Worm (Caenorhabditis elegans) whole organism, L4 larva: ENCODE results near the gene ZK546.19.
"Not testable (repeated sequence)": the region's sequence is repeated elsewhere in the genome, so short reads cannot be mapped to it uniquely, and the experiment has no call there.

Experiments
- F26F4.8 ChIP-seq: fragments of 200-800 bp; sonication (Bioruptor generic); conservative IDR thresholded peaks from 2 replicates; pipeline ENCODE4 v1.3.6; 2022; ENCODE audit warnings: missing genetic modification characterization, missing compliant biosample characterization
- F44E2.7 ChIP-seq: fragments of 200-800 bp; sonication (Bioruptor generic); IDR thresholded peaks from 2 replicates; pipeline ENCODE4 v2.1.2; 2022; ENCODE audit warnings: missing genetic modification characterization, missing compliant biosample characterization
- R02D3.7 ChIP-seq: fragments of 150-350 bp; sonication (generic microtip); optimal IDR thresholded peaks from 3 replicates; lab custom pipeline; 2014; ENCODE audit warnings: missing biosample characterization, missing genetic modification characterization
- Y48G9A.11 ChIP-seq: fragments of 200-800 bp; sonication (Bioruptor generic); IDR thresholded peaks from 2 replicates; pipeline ENCODE4 v1.3.6; 2022; ENCODE audit warnings: missing genetic modification reagents, missing genetic modification characterization, missing compliant biosample characterization
- Y75B8A.6 ChIP-seq: fragments of 200-800 bp; sonication (Bioruptor generic); IDR thresholded peaks from 2 replicates; pipeline ENCODE4 v1.3.6; 2022; ENCODE audit warnings: missing genetic modification reagents, missing genetic modification characterization, missing compliant biosample characterization
- ZK546.5 ChIP-seq, 2 experiments: sonication (generic microtip); optimal IDR thresholded peaks; 2 replicates each; lab custom pipeline; 2017; ENCODE audit warnings: missing biosample characterization in 2 of 2, missing genetic modification characterization in 2 of 2
- aha-1 ChIP-seq: fragments of 150-350 bp; peaks from one replicate; lab custom pipeline; 2014; ENCODE audit warnings: missing biosample characterization, missing genetic modification characterization
- aly-2 ChIP-seq: sonication (generic microtip); optimal IDR thresholded peaks from 2 replicates; lab custom pipeline; 2018; ENCODE audit warnings: missing biosample characterization, missing genetic modification characterization
- arid-1 ChIP-seq: fragments of 200-800 bp; sonication (Bioruptor generic); conservative IDR thresholded peaks from 2 replicates; pipeline ENCODE4 v1.3.6; 2022; ENCODE audit warnings: missing genetic modification reagents, missing genetic modification characterization, missing compliant biosample characterization
- ceh-32 ChIP-seq: sonication (generic microtip); optimal IDR thresholded peaks from 2 replicates; lab custom pipeline; 2016; ENCODE audit warnings: mild to moderate bottlenecking, missing genetic modification characterization, missing compliant biosample characterization; ENCODE audit not compliant: poor library complexity
- ceh-44 ChIP-seq: fragments of 200-800 bp; sonication (Bioruptor generic); IDR thresholded peaks from 2 replicates; pipeline ENCODE4 v1.3.6; 2022; ENCODE audit warnings: missing genetic modification reagents, missing genetic modification characterization, missing compliant biosample characterization
- ceh-62 ChIP-seq: sonication (generic microtip); optimal IDR thresholded peaks from 2 replicates; lab custom pipeline; 2017; ENCODE audit warnings: missing biosample characterization, missing genetic modification characterization
- ctbp-1 ChIP-seq: fragments of 200-800 bp; sonication (Bioruptor generic); IDR thresholded peaks from 2 replicates; pipeline ENCODE4 v1.3.6; 2022; ENCODE audit warnings: missing genetic modification reagents, missing genetic modification characterization, missing compliant biosample characterization
- daf-8 ChIP-seq: fragments of 200-800 bp; sonication (Bioruptor generic); IDR thresholded peaks from 2 replicates; pipeline ENCODE4 v1.3.6; 2022; ENCODE audit warnings: missing genetic modification characterization, missing compliant biosample characterization
- dmd-6 ChIP-seq: fragments of 200-800 bp; sonication (Bioruptor generic); IDR thresholded peaks from 2 replicates; pipeline ENCODE4 v1.3.6; 2022; ENCODE audit warnings: missing genetic modification reagents, missing genetic modification characterization, missing compliant biosample characterization
- dmd-9 ChIP-seq: fragments of 200-800 bp; sonication (Bioruptor generic); IDR thresholded peaks from 2 replicates; pipeline ENCODE4 v1.3.6; 2022; ENCODE audit warnings: missing genetic modification reagents, missing genetic modification characterization, missing compliant biosample characterization
- dpl-1 ChIP-seq: fragments of 150-350 bp; optimal IDR thresholded peaks from 2 replicates; lab custom pipeline; 2014; ENCODE audit warnings: missing biosample characterization, missing genetic modification reagents, missing genetic modification characterization
- duxl-1 ChIP-seq: sonication (generic microtip); optimal IDR thresholded peaks from 2 replicates; lab custom pipeline; 2016; ENCODE audit warnings: mild to moderate bottlenecking, missing genetic modification characterization, moderate library complexity, missing compliant biosample characterization; ENCODE audit not compliant: poor library complexity
- egl-43 ChIP-seq: fragments of 200-800 bp; sonication (Bioruptor generic); IDR thresholded peaks from 2 replicates; pipeline ENCODE4 v1.3.6; 2022; ENCODE audit warnings: missing genetic modification reagents, missing genetic modification characterization, missing compliant biosample characterization
- hif-1 ChIP-seq, 2 experiments: sonication (generic microtip); optimal IDR thresholded peaks; 2 replicates each; lab custom pipeline; 2016 to 2017; ENCODE audit warnings: missing compliant biosample characterization in 2 of 2, missing genetic modification characterization in 2 of 2, missing genetic modification reagents in 2 of 2, missing genotype in 2 of 2, mild to moderate bottlenecking in 1 of 2
- hlh-30 ChIP-seq: sonication (generic microtip); optimal IDR thresholded peaks from 2 replicates; lab custom pipeline; 2017; ENCODE audit warnings: antibody characterized with exemption, mild to moderate bottlenecking, missing genetic modification characterization, missing compliant biosample characterization; ENCODE audit not compliant: insufficient read depth
- hmg-1.1 ChIP-seq: fragments of 200-800 bp; sonication (Bioruptor generic); IDR thresholded peaks from 2 replicates; pipeline ENCODE4 v1.3.6; 2022; ENCODE audit warnings: missing genetic modification reagents, missing genetic modification characterization, missing compliant biosample characterization
- lim-7 ChIP-seq: fragments of 200-800 bp; sonication (Bioruptor generic); IDR thresholded peaks from 2 replicates; pipeline ENCODE4 v1.3.6; 2022; ENCODE audit warnings: missing genetic modification characterization, missing compliant biosample characterization
- lin-1 ChIP-seq: fragments of 200-800 bp; sonication (Bioruptor generic); IDR thresholded peaks from 2 replicates; pipeline ENCODE4 v1.3.6; 2022; ENCODE audit warnings: missing genetic modification reagents, missing genetic modification characterization, missing compliant biosample characterization
- lin-13 ChIP-seq: fragments of 150-350 bp; optimal IDR thresholded peaks from 2 replicates; lab custom pipeline; 2014; ENCODE audit warnings: missing biosample characterization, missing genetic modification reagents, missing genetic modification characterization
- lin-29 ChIP-seq: fragments of 200-800 bp; sonication (Bioruptor generic); IDR thresholded peaks from 2 replicates; pipeline ENCODE4 v1.3.6; 2022; ENCODE audit warnings: missing genetic modification reagents, missing genetic modification characterization, missing compliant biosample characterization
- lin-38 ChIP-seq: fragments of 200-800 bp; sonication (Bioruptor generic); IDR thresholded peaks from 2 replicates; pipeline ENCODE4 v1.3.6; 2022; ENCODE audit warnings: missing genetic modification reagents, missing genetic modification characterization, missing compliant biosample characterization
- lin-39 ChIP-seq: fragments of 150-350 bp; optimal IDR thresholded peaks from 2 replicates; lab custom pipeline; 2014; ENCODE audit warnings: missing biosample characterization, missing genetic modification reagents, missing genetic modification characterization
- mdl-1 ChIP-seq, 2 experiments: fragments of 150-350 bp in 1 of 2; sonication (generic microtip) in 1 of 2; optimal IDR thresholded peaks; 2 replicates each; lab custom pipeline; 2014 to 2017; ENCODE audit warnings: missing biosample characterization in 2 of 2, missing genetic modification characterization in 2 of 2
- mdt-29 ChIP-seq: fragments of 200-800 bp; sonication (Bioruptor generic); IDR thresholded peaks from 2 replicates; pipeline ENCODE4 v1.3.6; 2022; ENCODE audit warnings: missing genetic modification reagents, missing genetic modification characterization, missing compliant biosample characterization
- mes-2 ChIP-seq: sonication (generic microtip); optimal IDR thresholded peaks from 2 replicates; lab custom pipeline; 2016; ENCODE audit warnings: missing genotype, mild to moderate bottlenecking, missing genetic modification characterization, missing compliant biosample characterization; ENCODE audit not compliant: poor library complexity, severe bottlenecking
- mxl-2 ChIP-seq: fragments of 200-800 bp; sonication (Bioruptor generic); conservative IDR thresholded peaks from 2 replicates; pipeline ENCODE4 v1.3.6; 2022; ENCODE audit warnings: missing genetic modification reagents, missing genetic modification characterization, missing compliant biosample characterization
- nhr-102 ChIP-seq: sonication (generic microtip); optimal IDR thresholded peaks from 2 replicates; lab custom pipeline; 2016; ENCODE audit warnings: mild to moderate bottlenecking, missing genetic modification characterization, moderate library complexity, missing compliant biosample characterization
- nhr-237 ChIP-seq: sonication (generic microtip); optimal IDR thresholded peaks from 2 replicates; lab custom pipeline; 2017; ENCODE audit warnings: missing biosample characterization, missing genetic modification characterization
- nhr-28 ChIP-seq: fragments of 150-350 bp; optimal IDR thresholded peaks from 2 replicates; lab custom pipeline; 2014; ENCODE audit warnings: missing biosample characterization, missing genetic modification characterization
- nhr-41 ChIP-seq: fragments of 200-800 bp; sonication (Bioruptor generic); IDR thresholded peaks from 2 replicates; pipeline ENCODE4 v1.3.6; 2022; ENCODE audit warnings: missing genetic modification reagents, missing genetic modification characterization, missing compliant biosample characterization
- nhr-77 ChIP-seq: fragments of 150-350 bp; optimal IDR thresholded peaks from 2 replicates; lab custom pipeline; 2014; ENCODE audit warnings: missing biosample characterization, missing genetic modification characterization
- pha-4 ChIP-seq, 2 experiments: fragments of 150-350 bp in 1 of 2; fragments of 200-800 bp in 1 of 2; sonication (Bioruptor generic) in 1 of 2; IDR thresholded peaks in 1 of 2; optimal IDR thresholded peaks in 1 of 2; 2 replicates each; pipeline versions ENCODE4 v1.3.6 to Lab custom; 2014 to 2022; ENCODE audit warnings: missing genetic modification characterization in 2 of 2, missing genetic modification reagents in 2 of 2, missing biosample characterization in 1 of 2, missing compliant biosample characterization in 1 of 2
- php-3 ChIP-seq: fragments of 200-800 bp; sonication (Bioruptor generic); IDR thresholded peaks from 2 replicates; pipeline ENCODE4 v1.3.6; 2022; ENCODE audit warnings: missing genetic modification reagents, missing genetic modification characterization, missing compliant biosample characterization
- snpc-1.2 ChIP-seq: fragments of 200-800 bp; sonication (Bioruptor generic); IDR thresholded peaks from 2 replicates; pipeline ENCODE4 v1.3.6; 2022; ENCODE audit warnings: missing genetic modification reagents, missing genetic modification characterization, missing compliant biosample characterization
- spr-3 ChIP-seq: fragments of 200-800 bp; sonication (Bioruptor generic); optimal IDR thresholded peaks from 2 replicates; lab custom pipeline; 2018; ENCODE audit warnings: mild to moderate bottlenecking, missing genetic modification characterization, missing compliant biosample characterization
- tra-1 ChIP-seq: fragments of 200-800 bp; sonication (Bioruptor generic); IDR thresholded peaks from 2 replicates; pipeline ENCODE4 v1.3.6; 2022; ENCODE audit warnings: missing genetic modification reagents, missing genetic modification characterization, missing compliant biosample characterization
- unc-39 ChIP-seq: sonication (generic microtip); optimal IDR thresholded peaks from 2 replicates; lab custom pipeline; 2017; ENCODE audit warnings: missing biosample characterization, missing genetic modification characterization
- vab-7 ChIP-seq: fragments of 200-800 bp; sonication (Bioruptor generic); IDR thresholded peaks from 2 replicates; pipeline ENCODE4 v1.3.6; 2022; ENCODE audit warnings: missing genetic modification reagents, missing genetic modification characterization, missing compliant biosample characterization
- zag-1 ChIP-seq: fragments of 150-350 bp; optimal IDR thresholded peaks from 2 replicates; lab custom pipeline; 2014; ENCODE audit warnings: missing biosample characterization, missing genetic modification characterization
- zfp-3 ChIP-seq: fragments of 200-800 bp; sonication (Bioruptor generic); conservative IDR thresholded peaks from 2 replicates; pipeline ENCODE4 v1.3.6; 2022; ENCODE audit warnings: missing genetic modification reagents, missing genetic modification characterization, missing compliant biosample characterization
- zip-11 ChIP-seq: fragments of 200-800 bp; sonication (Bioruptor generic); IDR thresholded peaks from 2 replicates; pipeline ENCODE4 v1.3.6; 2022; ENCODE audit warnings: missing genetic modification characterization, missing compliant biosample characterization
- ztf-11 ChIP-seq: fragments of 150-350 bp; optimal IDR thresholded peaks from 2 replicates; lab custom pipeline; 2014; ENCODE audit warnings: missing biosample characterization, missing genetic modification characterization

Gene ZK546.19

ce11 chrII:4925198-4925764 lies 16.2 kb upstream of the ZK546.19 start, which contains the start of gene aagr-2 (continued):
- TF ChIP-seq snpc-1.2 (no peak), lin-39 (no peak), aha-1 (no peak), pha-4 (GFP tag; IDR thresholded peaks at IDR 0.05; lab: Robert Waterston, UW) (no peak; the same call in 1 of the 2 replicates), pha-4 (tag; optimal IDR thresholded peaks at IDR 0.05; lab: Kevin White, UChicago) (no peak), Y75B8A.6 (GFP tag; lab: Robert Waterston, UW) (no peak), R02D3.7 (no peak), egl-43 (GFP tag; lab: Robert Waterston, UW) (no peak), nhr-28 (tag; lab: Kevin White, UChicago) (peak; percentile 99), nhr-41 (peak; percentile 77; the same call in 1 of the 2 replicates), ceh-32 (no peak), ceh-62 (tag; lab: Kevin White, UChicago) (no peak), mes-2 (tag; lab: Kevin White, UChicago) (peak; percentile 37), ZK546.5 (tag; optimal IDR thresholded peaks at IDR 0.05; lab: Kevin White, UChicago) (no peak), hlh-30 (tag; lab: Kevin White, UChicago) (peak; percentile 62), arid-1 (GFP tag; lab: Robert Waterston, UW) (no peak), nhr-77 (peak; percentile 51), unc-39 (tag; lab: Kevin White, UChicago) (no peak), Y48G9A.11 (GFP tag; lab: Robert Waterston, UW) (no peak), ztf-11 (tag; lab: Kevin White, UChicago) (no peak), hmg-1.1 (no peak), mdl-1 (tag; optimal IDR thresholded peaks at IDR 0.05; lab: Kevin White, UChicago) (peak; percentile 0 to 86), aly-2 (tag; lab: Kevin White, UChicago) (no peak), duxl-1 (tag; lab: Kevin White, UChicago) (no peak), zfp-3 (GFP tag; lab: Robert Waterston, UW) (0 out of 2 replicates have a peak, but pooled peaks have one; percentile 37), spr-3 (no peak), hif-1 (tag; optimal IDR thresholded peaks at IDR 0.05; lab: Kevin White, UChicago) (no peak), daf-8 (GFP tag; lab: Robert Waterston, UW) (no peak), dpl-1 (no peak), php-3 (GFP tag; lab: Robert Waterston, UW) (peak; percentile 60), nhr-237 (no peak), lin-13 (GFP tag; lab: Kevin White, UChicago) (no peak), nhr-102 (peak; percentile 46), zag-1 (tag; lab: Kevin White, UChicago) (no peak)

ce11 chrII:4928367-4928766 lies 13.2 kb upstream of the ZK546.19 start:
- TF ChIP-seq php-3 (GFP tag; lab: Robert Waterston, UW): 0 out of 2 replicates have a peak, but pooled peaks have one; percentile 39
- TF ChIP-seq dmd-9: 0 out of 2 replicates have a peak, but pooled peaks have one; percentile 60
- TF ChIP-seq vab-7: peak; percentile 82
- TF ChIP-seq lim-7 (GFP tag; lab: Robert Waterston, UW): peak; percentile 93
- peak; percentile 50; the same call in 1 of the 2 replicates for TF ChIP-seq F44E2.7 (GFP tag; lab: Robert Waterston, UW)
- TF ChIP-seq snpc-1.2: peak; percentile 79
- TF ChIP-seq lin-38 (GFP tag; lab: Robert Waterston, UW): peak; percentile 81
- TF ChIP-seq ceh-44 (GFP tag; lab: Robert Waterston, UW): peak; percentile 76
- peak; percentile 70 for TF ChIP-seq lin-1 (GFP tag; lab: Robert Waterston, UW)
- TF ChIP-seq lin-29 (GFP tag; lab: Robert Waterston, UW): 0 out of 2 replicates have a peak, but pooled peaks have one; percentile 15
- TF ChIP-seq egl-43 (GFP tag; lab: Robert Waterston, UW): peak; percentile 90
- peak; percentile 59; the same call in 1 of the 2 replicates for TF ChIP-seq hmg-1.1
- 0 out of 2 replicates have a peak, but pooled peaks have one; percentile 55 for TF ChIP-seq ctbp-1 (GFP tag; lab: Robert Waterston, UW)
- TF ChIP-seq zip-11 (GFP tag; lab: Robert Waterston, UW): 0 out of 2 replicates have a peak, but pooled peaks have one; percentile 18
- TF ChIP-seq mxl-2 (GFP tag; lab: Robert Waterston, UW): peak; percentile 70
- TF ChIP-seq mdt-29 (GFP tag; lab: Robert Waterston, UW): peak; percentile 50; the same call in 1 of the 2 replicates
- peak; percentile 88 for TF ChIP-seq tra-1 (GFP tag; lab: Robert Waterston, UW)
- peak; percentile 12; the same call in 1 of the 2 replicates for TF ChIP-seq dmd-6
- TF ChIP-seq F26F4.8 (GFP tag; lab: Robert Waterston, UW): peak; percentile 87
- peak; percentile 92 for TF ChIP-seq arid-1 (GFP tag; lab: Robert Waterston, UW)
- TF ChIP-seq pha-4 (GFP tag; IDR thresholded peaks at IDR 0.05; lab: Robert Waterston, UW): peak; percentile 79; the same call in 1 of the 2 replicates
- not testable (repeated sequence) for TF ChIP-seq pha-4 (tag; optimal IDR thresholded peaks at IDR 0.05; lab: Kevin White, UChicago)
